Worm (Caenorhabditis elegans) whole organism, L1 larva: ENCODE data around the gene T07A5.1.

Experiments used
- C04F5.9 ChIP-seq: sonication (generic microtip); optimal IDR thresholded peaks from 2 replicates; lab custom pipeline; 2016; ENCODE audit warnings: missing genetic modification characterization, missing compliant biosample characterization
- C16A3.4 ChIP-seq: fragments of 150-350 bp; optimal IDR thresholded peaks from 2 replicates; lab custom pipeline; 2014; ENCODE audit warnings: missing biosample characterization, missing genetic modification characterization
- F16B12.6 ChIP-seq: fragments of 150-350 bp; optimal IDR thresholded peaks from 2 replicates; lab custom pipeline; 2014; ENCODE audit warnings: missing biosample characterization, missing genetic modification characterization
- Y116A8C.19 ChIP-seq: sonication (generic microtip); optimal IDR thresholded peaks from 2 replicates; lab custom pipeline; 2016; ENCODE audit warnings: missing compliant biosample characterization, missing genetic modification characterization, borderline replicate concordance
- aly-2 ChIP-seq: fragments of 150-350 bp; optimal IDR thresholded peaks from 2 replicates; lab custom pipeline; 2014; ENCODE audit warnings: missing biosample characterization, missing genetic modification characterization
- ama-1 ChIP-seq: fragments of 150-350 bp; optimal IDR thresholded peaks from 2 replicates; lab custom pipeline; 2014
- blmp-1 ChIP-seq: fragments of 150-350 bp; optimal IDR thresholded peaks from 2 replicates; lab custom pipeline; 2014; ENCODE audit warnings: missing biosample characterization, missing genetic modification characterization
- ceh-63 ChIP-seq: fragments of 200-800 bp; sonication (Bioruptor generic); optimal IDR thresholded peaks from 2 replicates; lab custom pipeline; 2018; ENCODE audit warnings: mild to moderate bottlenecking, missing genetic modification characterization, missing compliant biosample characterization
- ceh-8 ChIP-seq: fragments of 200-800 bp; sonication (Bioruptor generic); optimal IDR thresholded peaks from 2 replicates; lab custom pipeline; 2018; ENCODE audit warnings: mild to moderate bottlenecking, missing genetic modification characterization, moderate library complexity, missing compliant biosample characterization
- ceh-88 ChIP-seq: fragments of 200-800 bp; sonication (Bioruptor generic); IDR thresholded peaks from 2 replicates; pipeline ENCODE4 v1.3.6; 2022; ENCODE audit warnings: missing genetic modification characterization, missing compliant biosample characterization
- ces-1 ChIP-seq: fragments of 150-350 bp; optimal IDR thresholded peaks from 2 replicates; lab custom pipeline; 2014; ENCODE audit warnings: missing biosample characterization, missing genetic modification reagents, missing genetic modification characterization
- efl-1 ChIP-seq, 4 experiments: fragments of 150-350 bp; optimal IDR thresholded peaks in 3 of 4; peaks in 1 of 4; 1 replicate in 1 of 4; 2 replicates in 3 of 4; lab custom pipeline; 2014; ENCODE audit warnings: missing biosample characterization in 2 of 4, missing genetic modification characterization in 2 of 4, missing genetic modification reagents in 2 of 4
- efl-3 ChIP-seq: fragments of 200-800 bp; sonication (Bioruptor generic); optimal IDR thresholded peaks from 2 replicates; lab custom pipeline; 2018; ENCODE audit warnings: mild to moderate bottlenecking, missing genetic modification characterization, missing compliant biosample characterization
- egl-13 ChIP-seq: sonication (generic microtip); optimal IDR thresholded peaks from 2 replicates; lab custom pipeline; 2016; ENCODE audit warnings: missing genotype, missing genetic modification reagents, missing genetic modification characterization, missing compliant biosample characterization
- ets-5 ChIP-seq: fragments of 200-800 bp; sonication (Bioruptor generic); IDR thresholded peaks from 2 replicates; pipeline ENCODE4 v1.3.6; 2022; ENCODE audit warnings: missing genetic modification characterization, missing compliant biosample characterization
- fkh-10 ChIP-seq: sonication (generic microtip); optimal IDR thresholded peaks from 2 replicates; lab custom pipeline; 2017; ENCODE audit warnings: missing biosample characterization, missing genetic modification reagents, missing genetic modification characterization
- fkh-4 ChIP-seq: sonication (generic microtip); optimal IDR thresholded peaks from 2 replicates; lab custom pipeline; 2016; ENCODE audit warnings: missing compliant biosample characterization, missing genetic modification characterization, borderline replicate concordance
- fkh-8 ChIP-seq: sonication (generic microtip); optimal IDR thresholded peaks from 2 replicates; lab custom pipeline; 2016; ENCODE audit warnings: mild to moderate bottlenecking, missing genetic modification characterization, missing compliant biosample characterization
- hpl-2 ChIP-seq: fragments of 150-350 bp; optimal IDR thresholded peaks from 2 replicates; lab custom pipeline; 2014; ENCODE audit warnings: missing biosample characterization, missing genetic modification reagents, missing genetic modification characterization
- isw-1 ChIP-seq: fragments of 200-800 bp; sonication (Bioruptor generic); IDR thresholded peaks from 2 replicates; pipeline ENCODE4 v1.3.6; 2022; ENCODE audit warnings: missing genetic modification characterization, missing compliant biosample characterization
- jun-1 ChIP-seq: fragments of 150-350 bp; optimal IDR thresholded peaks from 2 replicates; lab custom pipeline; 2014; ENCODE audit warnings: missing biosample characterization, missing genetic modification reagents, missing genetic modification characterization
- lin-15B ChIP-seq: fragments of 150-350 bp; sonication (generic microtip); optimal IDR thresholded peaks from 3 replicates; lab custom pipeline; 2014; ENCODE audit warnings: missing biosample characterization, missing genetic modification characterization
- lin-39 ChIP-seq: fragments of 150-350 bp; optimal IDR thresholded peaks from 2 replicates; lab custom pipeline; 2014; ENCODE audit warnings: missing biosample characterization, missing genetic modification reagents, missing genetic modification characterization
- lir-3 ChIP-seq: sonication (generic microtip); optimal IDR thresholded peaks from 2 replicates; lab custom pipeline; 2016; ENCODE audit warnings: mild to moderate bottlenecking, missing genetic modification characterization, moderate library complexity, missing compliant biosample characterization; ENCODE audit not compliant: poor library complexity
- mab-9 ChIP-seq: fragments of 200-800 bp; sonication (Bioruptor generic); IDR thresholded peaks from 2 replicates; pipeline ENCODE4 v1.3.6; 2022; ENCODE audit warnings: missing genetic modification reagents, missing genetic modification characterization, missing compliant biosample characterization
- mdl-1 ChIP-seq, 2 experiments: fragments of 150-350 bp; optimal IDR thresholded peaks; 2 replicates each; lab custom pipeline; 2014 to 2017; ENCODE audit warnings: missing biosample characterization in 2 of 2, missing genetic modification characterization in 2 of 2, inconsistent platforms in 1 of 2
- mep-1 ChIP-seq: fragments of 150-350 bp; optimal IDR thresholded peaks from 2 replicates; lab custom pipeline; 2014; ENCODE audit warnings: missing biosample characterization, missing genetic modification characterization
- nhr-11 ChIP-seq: fragments of 150-350 bp; optimal IDR thresholded peaks from 2 replicates; lab custom pipeline; 2014; ENCODE audit warnings: missing biosample characterization, missing genetic modification characterization
- nhr-19 ChIP-seq: fragments of 200-800 bp; sonication (Bioruptor generic); conservative IDR thresholded peaks from 2 replicates; pipeline ENCODE4 v1.3.6; 2022; ENCODE audit warnings: missing genetic modification characterization, missing compliant biosample characterization
- nhr-20 ChIP-seq: sonication (generic microtip); optimal IDR thresholded peaks from 2 replicates; lab custom pipeline; 2016; ENCODE audit warnings: mild to moderate bottlenecking, missing genetic modification characterization, missing compliant biosample characterization
- nhr-237 ChIP-seq: fragments of 150-350 bp; optimal IDR thresholded peaks from 2 replicates; lab custom pipeline; 2014; ENCODE audit warnings: missing biosample characterization, missing genetic modification characterization
- nhr-28 ChIP-seq: fragments of 150-350 bp; optimal IDR thresholded peaks from 2 replicates; lab custom pipeline; 2014; ENCODE audit warnings: missing biosample characterization, missing genetic modification characterization
- nhr-71 ChIP-seq: sonication (generic microtip); optimal IDR thresholded peaks from 2 replicates; lab custom pipeline; 2016; ENCODE audit warnings: mild to moderate bottlenecking, missing genetic modification characterization, moderate library complexity, missing compliant biosample characterization
- nhr-84 ChIP-seq: sonication (generic microtip); optimal IDR thresholded peaks from 2 replicates; lab custom pipeline; 2017; ENCODE audit warnings: missing biosample characterization, missing genetic modification characterization
- nhr-85 ChIP-seq: sonication (generic microtip); peaks from one replicate; lab custom pipeline; 2016; ENCODE audit warnings: missing genetic modification characterization, inconsistent platforms, missing compliant biosample characterization
- nhr-90 ChIP-seq: sonication (generic microtip); optimal IDR thresholded peaks from 2 replicates; lab custom pipeline; 2016; ENCODE audit warnings: mild to moderate bottlenecking, missing genetic modification characterization, missing compliant biosample characterization; ENCODE audit not compliant: poor library complexity
- pax-3 ChIP-seq: fragments of 200-800 bp; sonication (Bioruptor generic); optimal IDR thresholded peaks from 2 replicates; lab custom pipeline; 2018; ENCODE audit warnings: mild to moderate bottlenecking, missing genetic modification characterization, moderate library complexity, missing compliant biosample characterization
- pqm-1 ChIP-seq: sonication (generic microtip); optimal IDR thresholded peaks from 3 replicates; lab custom pipeline; 2017; ENCODE audit warnings: missing biosample characterization, missing genetic modification characterization
- rnt-1 ChIP-seq: sonication (generic microtip); optimal IDR thresholded peaks from 2 replicates; lab custom pipeline; 2016; ENCODE audit warnings: mild to moderate bottlenecking, missing genetic modification characterization, moderate library complexity, missing compliant biosample characterization
- skn-1 ChIP-seq: fragments of 150-350 bp; optimal IDR thresholded peaks from 2 replicates; lab custom pipeline; 2014; ENCODE audit warnings: missing biosample characterization, missing genetic modification characterization
- sptf-1 ChIP-seq: fragments of 150-350 bp; optimal IDR thresholded peaks from 2 replicates; lab custom pipeline; 2014; ENCODE audit warnings: missing biosample characterization, missing genetic modification characterization
- sup-37 ChIP-seq: fragments of 200-800 bp; sonication (Bioruptor generic); optimal IDR thresholded peaks from 2 replicates; lab custom pipeline; 2018; ENCODE audit warnings: mild to moderate bottlenecking, missing genetic modification characterization, missing compliant biosample characterization
- tbx-2 ChIP-seq: sonication (generic microtip); optimal IDR thresholded peaks from 2 replicates; lab custom pipeline; 2016; ENCODE audit warnings: missing genetic modification characterization, missing compliant biosample characterization
- tlp-1 ChIP-seq: fragments of 150-350 bp; optimal IDR thresholded peaks from 2 replicates; lab custom pipeline; 2014; ENCODE audit warnings: missing biosample characterization, missing genetic modification characterization
- unc-130 ChIP-seq: fragments of 150-350 bp; optimal IDR thresholded peaks from 2 replicates; lab custom pipeline; 2017; ENCODE audit warnings: missing biosample characterization, missing genetic modification characterization, inconsistent platforms
- unc-30 ChIP-seq: sonication (generic microtip); optimal IDR thresholded peaks from 2 replicates; lab custom pipeline; 2017; ENCODE audit warnings: missing biosample characterization, missing genetic modification characterization
- unc-62 ChIP-seq: fragments of 150-350 bp; optimal IDR thresholded peaks from 2 replicates; lab custom pipeline; 2014; ENCODE audit warnings: missing biosample characterization, missing genetic modification reagents, missing genetic modification characterization
- unc-86 ChIP-seq: sonication (generic microtip); optimal IDR thresholded peaks from 2 replicates; lab custom pipeline; 2016; ENCODE audit warnings: missing genetic modification characterization, missing compliant biosample characterization
- unc-98 ChIP-seq: fragments of 200-800 bp; sonication (Bioruptor generic); IDR thresholded peaks from 2 replicates; pipeline ENCODE4 v1.3.6; 2022; ENCODE audit warnings: missing genetic modification characterization, missing compliant biosample characterization
- vab-15 ChIP-seq: sonication (generic microtip); optimal IDR thresholded peaks from 2 replicates; lab custom pipeline; 2017; ENCODE audit warnings: missing genotype, mild to moderate bottlenecking, missing genetic modification characterization, missing compliant biosample characterization
- zip-4 ChIP-seq: fragments of 200-800 bp; sonication (Bioruptor generic); optimal IDR thresholded peaks from 2 replicates; lab custom pipeline; 2018; ENCODE audit warnings: mild to moderate bottlenecking, missing genetic modification characterization, moderate library complexity, missing compliant biosample characterization
- ztf-11 ChIP-seq, 2 experiments: sonication (generic microtip); optimal IDR thresholded peaks; 2 replicates each; lab custom pipeline; 2016 to 2017; ENCODE audit warnings: missing genetic modification characterization in 2 of 2, missing biosample characterization in 1 of 2, missing compliant biosample characterization in 1 of 2

Gene T07A5.1

ce11 chrIII:10333961-10334542 lies 28.1 kb upstream of the T07A5.1 start, which contains the start of the genes jmjd-4 and mev-1 (continued):
- TF ChIP-seq ces-1 (GFP tag; lab: Kevin White, UChicago) (no peak), nhr-28 (tag; lab: Kevin White, UChicago) (no peak), aly-2 (tag; lab: Kevin White, UChicago) (peak; percentile 51), skn-1 (tag; lab: Kevin White, UChicago) (peak; percentile 86), egl-13 (tag; lab: Kevin White, UChicago) (peak; percentile 63), ets-5 (no peak), fkh-8 (tag; lab: Kevin White, UChicago) (peak; percentile 78), F16B12.6 (tag; lab: Kevin White, UChicago) (peak; percentile 76), fkh-4 (tag; lab: Kevin White, UChicago) (peak; percentile 48), Y116A8C.19 (tag; lab: Kevin White, UChicago) (no peak), unc-62 (GFP tag; lab: Kevin White, UChicago) (no peak), lir-3 (tag; lab: Kevin White, UChicago) (peak; percentile 33), C04F5.9 (tag; lab: Kevin White, UChicago) (peak; percentile 65), unc-98 (GFP tag; lab: Robert Waterston, UW) (no peak; the same call in 1 of the 2 replicates), fkh-10 (peak; percentile 10), nhr-19 (GFP tag; lab: Robert Waterston, UW) (peak; percentile 89), pax-3 (tag; lab: Kevin White, UChicago) (peak; percentile 76), lin-39 (tag; lab: Kevin White, UChicago) (peak; percentile 89), mab-9 (GFP tag; lab: Robert Waterston, UW) (peak; percentile 81), pqm-1 (tag; lab: Kevin White, UChicago) (peak; percentile 30), nhr-71 (peak; percentile 93), isw-1 (GFP tag; lab: Robert Waterston, UW) (peak; percentile 78), ztf-11 (tag; optimal IDR thresholded peaks at IDR 0.05; lab: Kevin White, UChicago) (peak in 1 of 2 experiments; percentile 69), unc-30 (no peak), sup-37 (peak; percentile 81), nhr-90 (peak; percentile 91), mdl-1 (tag; optimal IDR thresholded peaks at IDR 0.05; lab: Kevin White, UChicago) (peak in 1 of 2 experiments; percentile 77), ceh-63 (no peak), tbx-2 (tag; lab: Kevin White, UChicago) (peak; percentile 85), nhr-85 (tag; lab: Kevin White, UChicago) (peak; percentile 98), lin-15B (tag; lab: Kevin White, UChicago) (peak; percentile 81), hpl-2 (GFP tag; lab: Kevin White, UChicago) (no peak), unc-130 (tag; lab: Kevin White, UChicago) (peak; percentile 29), C16A3.4 (tag; lab: Kevin White, UChicago) (peak; percentile 72), nhr-84 (tag; lab: Kevin White, UChicago) (no peak), jun-1 (peak; percentile 84), ceh-8 (GFP tag; lab: Kevin White, UChicago) (peak; percentile 84), rnt-1 (tag; lab: Kevin White, UChicago) (peak; percentile 96), nhr-20 (tag; lab: Kevin White, UChicago) (peak; percentile 88), efl-3 (no peak), zip-4 (GFP tag; lab: Kevin White, UChicago) (peak; percentile 80), mep-1 (peak; percentile 95), nhr-11 (tag; lab: Kevin White, UChicago) (peak; percentile 58), ceh-88 (GFP tag; lab: Robert Waterston, UW) (peak; percentile 45; the same call in 1 of the 2 replicates), tlp-1 (no peak), vab-15 (no peak), nhr-237 (tag; lab: Kevin White, UChicago) (no peak), ama-1 (lab: Kevin White, UChicago) (no peak), sptf-1 (tag; lab: Kevin White, UChicago) (no peak), blmp-1 (tag; lab: Kevin White, UChicago) (peak; percentile 50), efl-1 (optimal IDR thresholded peaks at IDR 0.05; lab: Kevin White, UChicago) (peak; percentile 87 to 89), efl-1 (GFP tag; optimal IDR thresholded peaks at IDR 0.05 in 1 of 2; lab: Kevin White, UChicago) (peak; percentile 84 to 99), unc-86 (tag; lab: Kevin White, UChicago) (peak; percentile 87)
